Worm (Caenorhabditis elegans): Measurements from ENCODE around the gene C04G6.4.

Gene C04G6.4

DNA sequence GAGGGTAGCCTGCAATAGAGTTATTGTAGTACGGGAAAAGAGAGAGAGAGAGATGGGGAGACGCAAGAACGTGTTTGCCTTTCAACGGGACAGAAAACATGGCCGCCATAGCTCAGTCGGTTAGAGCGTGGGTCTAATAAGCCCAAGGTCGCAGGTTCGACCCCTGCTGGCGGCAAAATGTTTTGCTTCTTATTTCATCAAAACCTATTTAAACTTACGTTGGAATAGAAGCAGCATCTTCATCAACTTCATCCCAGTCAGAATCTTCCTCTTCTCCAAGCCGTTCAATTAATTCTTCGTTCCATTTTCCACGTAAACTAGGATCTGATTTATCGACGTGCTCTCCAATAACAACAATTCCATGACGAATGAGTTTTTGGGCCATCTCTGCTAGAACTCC is 50.6 kb downstream of the C04G6.4 start (continued):
- TF ChIP-seq nhr-77 (tag; optimal IDR thresholded peaks at IDR 0.05) = peak; percentile 9
- no peak for TF ChIP-seq pag-3 (tag; optimal IDR thresholded peaks at IDR 0.05; ENCODE audit: borderline replicate concordance, insufficient read depth)
- TF ChIP-seq nhr-90 (tag; optimal IDR thresholded peaks at IDR 0.05; ENCODE audit: poor library complexity) = peak; percentile 38
- no peak for TF ChIP-seq sup-37 (GFP tag; optimal IDR thresholded peaks at IDR 0.05)
- TF ChIP-seq swsn-7 (tag; optimal IDR thresholded peaks at IDR 0.05) = peak; percentile 60
- TF ChIP-seq ztf-4 (tag; optimal IDR thresholded peaks at IDR 0.05) = peak; percentile 48
- peak; percentile 48 for TF ChIP-seq F16B12.6 (tag; optimal IDR thresholded peaks at IDR 0.05)
- TF ChIP-seq fkh-8 (tag; optimal IDR thresholded peaks at IDR 0.05) = peak; percentile 48
- no peak for TF ChIP-seq C04F5.9 (tag; optimal IDR thresholded peaks at IDR 0.05)
- TF ChIP-seq nhr-85 (tag) = peak; percentile 45
- no peak for TF ChIP-seq unc-130 (tag; optimal IDR thresholded peaks at IDR 0.05)
- TF ChIP-seq aha-1 (tag; optimal IDR thresholded peaks at IDR 0.05) = no peak
- peak; percentile 41 for TF ChIP-seq C16A3.4 (tag; optimal IDR thresholded peaks at IDR 0.05)
- no peak for TF ChIP-seq fkh-4 (tag; optimal IDR thresholded peaks at IDR 0.05; ENCODE audit: borderline replicate concordance)
- no peak for TF ChIP-seq pqm-1 (tag; optimal IDR thresholded peaks at IDR 0.05)
- no peak for TF ChIP-seq egl-27 (tag; optimal IDR thresholded peaks at IDR 0.05)
- TF ChIP-seq vab-15 (tag; optimal IDR thresholded peaks at IDR 0.05) = peak; percentile 34
- TF ChIP-seq nhr-237 (tag; optimal IDR thresholded peaks at IDR 0.05) = no peak
- peak; percentile 13 for TF ChIP-seq unc-86 (tag; optimal IDR thresholded peaks at IDR 0.05)
- peak; percentile 27 for TF ChIP-seq tbx-2 (tag; optimal IDR thresholded peaks at IDR 0.05)

DNA sequence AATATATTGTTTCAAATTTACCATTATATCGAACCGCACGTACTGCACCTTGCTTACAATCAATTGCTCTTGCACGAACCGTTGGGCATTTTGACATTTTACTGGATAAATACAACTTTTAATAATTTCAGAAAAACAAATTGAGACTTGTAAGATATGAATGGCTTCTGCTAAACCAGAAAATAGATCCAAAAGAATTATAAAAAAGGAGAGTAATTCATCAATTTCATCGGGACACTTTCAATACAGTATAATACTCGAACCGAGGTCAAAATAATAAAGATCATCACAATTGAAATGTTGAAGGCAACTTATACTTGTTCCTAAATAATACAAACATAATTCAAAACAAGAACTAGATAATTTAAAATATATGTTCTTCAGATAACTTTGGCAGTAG is 51.6 kb downstream of the C04G6.4 start, which contains the start of gene wdr-83:
Gene wdr-83, minus strand, starts transcription at position 101 of the 400 bp plus-strand sequence.
- TF ChIP-seq nhr-237 (tag; optimal IDR thresholded peaks at IDR 0.05) (no peak), Y116A8C.19 (tag; optimal IDR thresholded peaks at IDR 0.05; ENCODE audit: borderline replicate concordance) (no peak), ceh-63 (GFP tag; optimal IDR thresholded peaks at IDR 0.05) (no peak), unc-130 (tag; optimal IDR thresholded peaks at IDR 0.05) (no peak), lin-35 (GFP tag; optimal IDR thresholded peaks at IDR 0.05) (no peak), nhr-90 (tag; optimal IDR thresholded peaks at IDR 0.05; ENCODE audit: poor library complexity) (no peak), C34B4.2 (tag; optimal IDR thresholded peaks at IDR 0.05) (no peak), tlp-1 (tag; optimal IDR thresholded peaks at IDR 0.05) (no peak)
